Fruit fly (Drosophila melanogaster): ENCODE results near the gene epsilonCOP.

dm6 chr2L:6447581-6448333 is 41.1 kb upstream of the epsilonCOP start:
- TF ChIP-seq Mrtf (GFP tag; IDR thresholded peaks at IDR 0.05) = no peak
- no peak for TF ChIP-seq CG6683 (GFP tag; optimal IDR thresholded peaks at IDR 0.05)
- no peak for TF ChIP-seq CG14965 (GFP tag; optimal IDR thresholded peaks at IDR 0.05; ENCODE audit: borderline replicate concordance)
- no peak for TF ChIP-seq pita (GFP tag; optimal IDR thresholded peaks at IDR 0.05)
- TF ChIP-seq grau (tag; optimal IDR thresholded peaks at IDR 0.05) = no peak
- TF ChIP-seq CG11093 (GFP tag; IDR thresholded peaks at IDR 0.05) = no peak
- no peak for TF ChIP-seq peb (GFP tag; IDR thresholded peaks at IDR 0.05)
- no peak for TF ChIP-seq Bdp1 (GFP tag; optimal IDR thresholded peaks at IDR 0.05)
- TF ChIP-seq CG10565 (GFP tag; optimal IDR thresholded peaks at IDR 0.05) = no peak
- TF ChIP-seq CG10321 (GFP tag; IDR thresholded peaks at IDR 0.05) = no peak
- peak; percentile 13 for TF ChIP-seq CG17912 (GFP tag; optimal IDR thresholded peaks at IDR 0.05)
- no peak for TF ChIP-seq CG17568 (GFP tag; optimal IDR thresholded peaks at IDR 0.05)
- TF ChIP-seq Chrac-16 (GFP tag; optimal IDR thresholded peaks at IDR 0.05) = no peak

Data from whole organism, embryonic.